Fruit fly (Drosophila melanogaster) whole organism, embryonic: ENCODE data around the gene Hmr.

Experiments used
- Adf1 ChIP-seq: fragments of 200-800 bp; sonication (Bioruptor generic); IDR thresholded peaks from 2 replicates; pipeline ENCODE4 v1.3.6; 2022; ENCODE audit warnings: missing biosample characterization, missing genetic modification characterization
- B-H2 ChIP-seq: fragments of 200-800 bp; sonication (Bioruptor generic); optimal IDR thresholded peaks from 2 replicates; lab custom pipeline; 2018; ENCODE audit warnings: missing biosample characterization, mild to moderate bottlenecking, missing genetic modification characterization
- Bgb ChIP-seq: fragments of 200-800 bp; sonication (Bioruptor generic); IDR thresholded peaks from 2 replicates; pipeline ENCODE4 v1.3.6; 2022; ENCODE audit warnings: missing biosample characterization, missing genetic modification characterization; ENCODE audit not compliant: partially characterized antibody
- CG14014 ChIP-seq: fragments of 200-800 bp; sonication (Bioruptor generic); IDR thresholded peaks from 2 replicates; pipeline ENCODE4 v1.3.6; 2022; ENCODE audit warnings: missing biosample characterization, missing genetic modification characterization
- CG14667 ChIP-seq: fragments of 200-800 bp; sonication (Bioruptor generic); IDR thresholded peaks from 2 replicates; pipeline ENCODE4 v1.3.6; 2022; ENCODE audit warnings: missing biosample characterization, missing genetic modification characterization
- CG16813 ChIP-seq: fragments of 200-800 bp; sonication (Bioruptor generic); IDR thresholded peaks from 3 replicates; pipeline ENCODE4 v1.3.6; 2022; ENCODE audit warnings: missing biosample characterization, missing genetic modification characterization; ENCODE audit not compliant: partially characterized antibody
- CG17385 ChIP-seq: fragments of 200-800 bp; sonication (Bioruptor generic); optimal IDR thresholded peaks from 3 replicates; lab custom pipeline; 2018; ENCODE audit warnings: missing biosample characterization, mild to moderate bottlenecking, missing genetic modification characterization
- CG17829 ChIP-seq: fragments of 200-800 bp; optimal IDR thresholded peaks from 2 replicates; lab custom pipeline; 2019; ENCODE audit warnings: missing biosample characterization, mild to moderate bottlenecking, missing genetic modification characterization, moderate library complexity
- CG18599 ChIP-seq: fragments of 200-800 bp; sonication (Bioruptor generic); optimal IDR thresholded peaks from 3 replicates; lab custom pipeline; 2017; ENCODE audit warnings: missing biosample characterization, missing genetic modification characterization, mild to moderate bottlenecking, moderate library complexity, missing genetic modification reagents
- CG30431 ChIP-seq: fragments of 200-800 bp; sonication (Bioruptor generic); optimal IDR thresholded peaks from 2 replicates; lab custom pipeline; 2017; ENCODE audit warnings: missing biosample characterization, missing genetic modification characterization
- CG31441 ChIP-seq: fragments of 200-800 bp; sonication (Bioruptor generic); IDR thresholded peaks from 2 replicates; pipeline ENCODE4 v1.3.6; 2022; ENCODE audit warnings: missing biosample characterization, missing genetic modification characterization
- CG32772 ChIP-seq: fragments of 200-800 bp; sonication (Bioruptor generic); IDR thresholded peaks from 2 replicates; pipeline ENCODE4 v1.3.6; 2022; ENCODE audit warnings: missing biosample characterization, missing genetic modification characterization
- CG3726 ChIP-seq: fragments of 200-800 bp; sonication (Bioruptor generic); IDR thresholded peaks from 3 replicates; pipeline ENCODE4, ENCODE4 v1.3.6; 2022; ENCODE audit warnings: missing biosample characterization, missing genetic modification characterization
- CG4328 ChIP-seq: fragments of 200-800 bp; sonication (Bioruptor generic); optimal IDR thresholded peaks from 3 replicates; lab custom pipeline; 2017; ENCODE audit warnings: missing biosample characterization, missing genetic modification reagents, missing genetic modification characterization
- CG4424 ChIP-seq: fragments of 200-800 bp; sonication (Bioruptor generic); optimal IDR thresholded peaks from 3 replicates; lab custom pipeline; 2016; ENCODE audit warnings: missing biosample characterization, missing genetic modification characterization
- CG6175 ChIP-seq: fragments of 200-800 bp; sonication (Bioruptor generic); IDR thresholded peaks from 3 replicates; pipeline ENCODE4 v1.3.6; 2022; ENCODE audit warnings: missing biosample characterization, missing genetic modification characterization
- CG7271 ChIP-seq: fragments of 200-800 bp; sonication (Bioruptor generic); optimal IDR thresholded peaks from 2 replicates; lab custom pipeline; 2018; ENCODE audit warnings: missing biosample characterization, mild to moderate bottlenecking, missing genetic modification characterization, moderate library complexity
- CG7987 ChIP-seq: fragments of 200-800 bp; sonication (Bioruptor generic); optimal IDR thresholded peaks from 2 replicates; lab custom pipeline; 2018; ENCODE audit warnings: missing biosample characterization, mild to moderate bottlenecking, missing genetic modification characterization, moderate library complexity
- CG9437 ChIP-seq: fragments of 200-800 bp; sonication (Bioruptor generic); optimal IDR thresholded peaks from 2 replicates; lab custom pipeline; 2018; ENCODE audit warnings: missing biosample characterization, mild to moderate bottlenecking, missing genetic modification characterization
- CoRest ChIP-seq: fragments of 200-800 bp; sonication (Bioruptor generic); optimal IDR thresholded peaks from 3 replicates; lab custom pipeline; 2018; ENCODE audit warnings: missing biosample characterization, mild to moderate bottlenecking, missing genetic modification characterization, moderate library complexity
- Dp ChIP-seq: fragments of 200-800 bp; sonication (Bioruptor generic); optimal IDR thresholded peaks from 2 replicates; lab custom pipeline; 2018; ENCODE audit warnings: missing biosample characterization, mild to moderate bottlenecking, missing genetic modification characterization, moderate library complexity
- Ets65A ChIP-seq: fragments of 200-800 bp; sonication (Bioruptor generic); peaks from one replicate; lab custom pipeline; 2016; ENCODE audit warnings: missing biosample characterization, missing genetic modification characterization
- Fer3 ChIP-seq: fragments of 200-800 bp; sonication (Bioruptor generic); optimal IDR thresholded peaks from 2 replicates; lab custom pipeline; 2018; ENCODE audit warnings: missing biosample characterization, mild to moderate bottlenecking, missing genetic modification characterization, moderate library complexity
- Hr51 ChIP-seq, 2 experiments: fragments of 200-800 bp; sonication (Bioruptor generic); optimal IDR thresholded peaks; 2 replicates in 1 of 2; 3 replicates in 1 of 2; lab custom pipeline; 2016 to 2018; ENCODE audit warnings: missing biosample characterization in 2 of 2, missing genetic modification characterization in 2 of 2, mild to moderate bottlenecking in 1 of 2, moderate library complexity in 1 of 2
- Hr78 ChIP-seq, 2 experiments: fragments of 200-800 bp in 1 of 2; fragments of >200 bp in 1 of 2; sonication (Bioruptor generic) in 1 of 2; optimal IDR thresholded peaks; 2 replicates each; lab custom pipeline; 2017 to 2019; ENCODE audit warnings: missing biosample characterization in 2 of 2, missing genetic modification characterization in 2 of 2, mild to moderate bottlenecking in 1 of 2, moderate library complexity in 1 of 2
- MESR4 ChIP-seq: fragments of 200-800 bp; sonication (Bioruptor generic); optimal IDR thresholded peaks from 2 replicates; lab custom pipeline; 2018; ENCODE audit warnings: missing biosample characterization, mild to moderate bottlenecking, missing genetic modification characterization, moderate library complexity
- NFAT ChIP-seq: fragments of 200-800 bp; sonication (Bioruptor generic); IDR thresholded peaks from 2 replicates; pipeline ENCODE4 v1.3.6; 2022; ENCODE audit warnings: missing biosample characterization, missing genetic modification characterization
- Neu2 ChIP-seq: fragments of 200-800 bp; sonication (Bioruptor generic); optimal IDR thresholded peaks from 3 replicates; lab custom pipeline; 2016; ENCODE audit warnings: missing biosample characterization, missing genetic modification characterization, borderline replicate concordance
- Oli ChIP-seq: fragments of 200-800 bp; sonication (Bioruptor generic); optimal IDR thresholded peaks from 2 replicates; lab custom pipeline; 2018; ENCODE audit warnings: missing biosample characterization, mild to moderate bottlenecking, missing genetic modification characterization, moderate library complexity
- Sin3A ChIP-seq: fragments of >200 bp; optimal IDR thresholded peaks from 2 replicates; lab custom pipeline; 2018
- Six4 ChIP-seq: fragments of 200-800 bp; sonication (Bioruptor generic); optimal IDR thresholded peaks from 2 replicates; lab custom pipeline; 2016; ENCODE audit warnings: missing biosample characterization, missing genetic modification characterization
- aop ChIP-seq: fragments of 200-800 bp; sonication (Bioruptor generic); IDR thresholded peaks from 2 replicates; pipeline ENCODE4 v1.3.6; 2022; ENCODE audit warnings: missing biosample characterization, missing genetic modification characterization
- cad ChIP-seq: fragments of >200 bp; optimal IDR thresholded peaks from 2 replicates; lab custom pipeline; 2017; ENCODE audit warnings: missing biosample characterization, missing genetic modification characterization
- crp ChIP-seq, 2 experiments: fragments of 200-800 bp; sonication (Bioruptor generic); optimal IDR thresholded peaks; 2 replicates in 1 of 2; 3 replicates in 1 of 2; lab custom pipeline; 2017; ENCODE audit warnings: missing biosample characterization in 2 of 2, missing genetic modification characterization in 2 of 2, mild to moderate bottlenecking in 1 of 2, moderate library complexity in 1 of 2
- fd64A ChIP-seq: fragments of 200-800 bp; sonication (Bioruptor generic); optimal IDR thresholded peaks from 3 replicates; lab custom pipeline; 2018; ENCODE audit warnings: missing biosample characterization, mild to moderate bottlenecking, missing genetic modification characterization
- gem ChIP-seq: fragments of 200-800 bp; sonication (Bioruptor generic); optimal IDR thresholded peaks from 2 replicates; lab custom pipeline; 2019; ENCODE audit warnings: missing biosample characterization, mild to moderate bottlenecking, missing genetic modification characterization, moderate library complexity
- gsb ChIP-seq: fragments of 200-800 bp; sonication (Bioruptor generic); IDR thresholded peaks from 2 replicates; pipeline ENCODE4 v1.3.6; 2022; ENCODE audit warnings: missing biosample characterization, missing genetic modification characterization
- h ChIP-seq: fragments of >200 bp; optimal IDR thresholded peaks from 2 replicates; lab custom pipeline; 2017
- hkb ChIP-seq, 2 experiments: fragments of 200-800 bp in 1 of 2; fragments of >200 bp in 1 of 2; sonication (Bioruptor generic) in 1 of 2; IDR thresholded peaks in 1 of 2; optimal IDR thresholded peaks in 1 of 2; 2 replicates each; pipeline versions ENCODE4 v1.3.6 to Lab custom; 2017 to 2022; ENCODE audit warnings: missing biosample characterization in 1 of 2, missing genetic modification characterization in 1 of 2
- hth ChIP-seq: fragments of >200 bp; optimal IDR thresholded peaks from 2 replicates; lab custom pipeline; 2017; ENCODE audit warnings: inconsistent platforms
- lmd ChIP-seq: fragments of 200-800 bp; sonication (Bioruptor generic); IDR thresholded peaks from 2 replicates; pipeline ENCODE4 v1.3.6; 2022; ENCODE audit warnings: missing biosample characterization, missing genetic modification characterization
- lola ChIP-seq, 3 experiments: fragments of >200 bp in 2 of 3; fragments of 200-800 bp in 1 of 3; sonication (Bioruptor generic) in 1 of 3; optimal IDR thresholded peaks; 2 replicates each; lab custom pipeline; 2017 to 2019; ENCODE audit warnings: missing biosample characterization in 3 of 3, missing genetic modification characterization in 3 of 3, mild to moderate bottlenecking in 1 of 3, moderate library complexity in 1 of 3
- nerfin-1 ChIP-seq: fragments of 200-800 bp; sonication (Bioruptor generic); optimal IDR thresholded peaks from 3 replicates; lab custom pipeline; 2019; ENCODE audit warnings: missing biosample characterization, mild to moderate bottlenecking, missing genetic modification characterization, moderate library complexity
- nmo ChIP-seq: fragments of 200-800 bp; sonication (Bioruptor generic); optimal IDR thresholded peaks from 2 replicates; lab custom pipeline; 2018; ENCODE audit warnings: missing biosample characterization, mild to moderate bottlenecking, missing genetic modification characterization, moderate library complexity
- prd ChIP-seq, 3 experiments: fragments of >200 bp in 2 of 3; fragments of 200-800 bp in 1 of 3; sonication (Bioruptor generic) in 1 of 3; optimal IDR thresholded peaks in 2 of 3; IDR thresholded peaks in 1 of 3; 2 replicates in 2 of 3; 3 replicates in 1 of 3; pipeline versions ENCODE4 v1.3.6 to Lab custom; 2017 to 2022; ENCODE audit warnings: missing biosample characterization in 1 of 3, missing genetic modification characterization in 1 of 3
- repo ChIP-seq: fragments of 200-800 bp; sonication (Bioruptor generic); optimal IDR thresholded peaks from 2 replicates; lab custom pipeline; 2016; ENCODE audit warnings: missing biosample characterization, missing genetic modification characterization
- slp2 ChIP-seq: fragments of 200-800 bp; sonication (Bioruptor generic); optimal IDR thresholded peaks from 2 replicates; lab custom pipeline; 2016; ENCODE audit warnings: missing biosample characterization, missing genetic modification characterization
- sna ChIP-seq: fragments of 200-800 bp; sonication (Bioruptor generic); IDR thresholded peaks from 2 replicates; pipeline ENCODE4 v1.3.6; 2022; ENCODE audit warnings: missing biosample characterization, missing genetic modification characterization; ENCODE audit not compliant: partially characterized antibody
- usp ChIP-seq: fragments of >200 bp; optimal IDR thresholded peaks from 2 replicates; lab custom pipeline; 2017; ENCODE audit warnings: missing biosample characterization, missing genetic modification characterization
- wdn ChIP-seq: fragments of 200-800 bp; sonication (Bioruptor generic); IDR thresholded peaks from 2 replicates; pipeline ENCODE4 v1.3.6; 2022; ENCODE audit warnings: missing biosample characterization, missing genetic modification characterization

Gene Hmr

DNA sequence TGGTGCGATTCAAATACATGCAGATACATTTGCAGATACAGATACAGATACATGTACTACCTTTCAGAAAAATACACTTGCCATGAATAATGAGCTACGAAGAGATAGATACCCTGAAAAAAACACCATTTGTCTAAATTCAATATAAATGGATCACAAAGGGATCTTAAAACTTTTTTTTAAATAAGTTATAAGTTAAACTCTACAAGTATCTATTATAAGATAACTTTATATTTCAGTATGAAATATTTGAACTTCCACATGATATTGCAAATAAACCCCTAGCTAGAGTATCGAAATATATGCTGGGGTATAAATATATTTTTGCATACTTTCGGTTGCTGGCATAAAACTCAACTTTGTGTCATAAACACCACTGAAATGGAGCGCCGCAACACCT lies 34.2 kb downstream of the Hmr start (continued):
- no peak for TF ChIP-seq gsb
- TF ChIP-seq lola (GFP tag; optimal IDR thresholded peaks at IDR 0.05; lab: Kevin White, UChicago) = no peak
- TF ChIP-seq fd64A (GFP tag; lab: Kevin White, UChicago) = no peak
- TF ChIP-seq Dp = no peak
- TF ChIP-seq wdn = no peak
- no peak for TF ChIP-seq crp (GFP tag; optimal IDR thresholded peaks at IDR 0.05; lab: Kevin White, UChicago)
- TF ChIP-seq Sin3A = no peak
- no peak for TF ChIP-seq slp2 (GFP tag; lab: Kevin White, UChicago)
- peak; percentile 70 for TF ChIP-seq nmo (GFP tag; lab: Kevin White, UChicago)
- peak; percentile 84 for TF ChIP-seq gem (tag; lab: Kevin White, UChicago)
- TF ChIP-seq CG14667 (GFP tag; lab: Robert Waterston, UW) = no peak
- TF ChIP-seq CG4328 (GFP tag; lab: Kevin White, UChicago) = no peak
- TF ChIP-seq Adf1 = no peak
- peak; percentile 53 for TF ChIP-seq lmd (GFP tag; lab: Robert Waterston, UW)
- no peak for TF ChIP-seq hth (lab: Kevin White, UChicago)
- TF ChIP-seq B-H2 (GFP tag; lab: Kevin White, UChicago) = no peak
- peak; percentile 13 for TF ChIP-seq Six4 (GFP tag; lab: Kevin White, UChicago)
- TF ChIP-seq CG3726 (GFP tag; lab: Robert Waterston, UW) = no peak
- TF ChIP-seq CG17385 = peak; percentile 27
- no peak for TF ChIP-seq Neu2 (GFP tag; lab: Kevin White, UChicago)
- TF ChIP-seq NFAT (GFP tag; lab: Robert Waterston, UW) = no peak
- TF ChIP-seq Fer3 (tag; lab: Kevin White, UChicago) = peak; percentile 59
- peak; percentile 35; the same call in 1 of the 2 replicates for TF ChIP-seq CG32772 (GFP tag; lab: Robert Waterston, UW)
- no peak for TF ChIP-seq Ets65A (GFP tag; lab: Kevin White, UChicago)
- no peak for TF ChIP-seq prd (optimal IDR thresholded peaks at IDR 0.05; lab: Kevin White, UChicago)
- peak; percentile 57; the same call in 2 of the 3 replicates for TF ChIP-seq prd (GFP tag; IDR thresholded peaks at IDR 0.05; lab: Robert Waterston, UW)
- TF ChIP-seq Bgb = no peak
- TF ChIP-seq CG16813 (GFP tag; lab: Robert Waterston, UW) = no peak
- no peak for TF ChIP-seq h (lab: Kevin White, UChicago)
- no peak for TF ChIP-seq cad (GFP tag; lab: Kevin White, UChicago)
- TF ChIP-seq CG6175 (GFP tag; lab: Robert Waterston, UW) = no peak
- no peak for TF ChIP-seq hkb (optimal IDR thresholded peaks at IDR 0.05; lab: Kevin White, UChicago)
- TF ChIP-seq hkb (GFP tag; IDR thresholded peaks at IDR 0.05; lab: Robert Waterston, UW) = peak; percentile 42; the same call in 1 of the 2 replicates
- no peak for TF ChIP-seq repo (GFP tag; lab: Kevin White, UChicago)
- TF ChIP-seq CG31441 (GFP tag; lab: Robert Waterston, UW) = peak; percentile 69
- no peak for TF ChIP-seq usp (GFP tag; lab: Kevin White, UChicago)
- TF ChIP-seq CG14014 (GFP tag; lab: Robert Waterston, UW) = peak; percentile 48
- peak; percentile 22 for TF ChIP-seq CG17829 (tag; lab: Kevin White, UChicago)
- no peak for TF ChIP-seq CG7987 (GFP tag; lab: Kevin White, UChicago)
- TF ChIP-seq CG30431 (GFP tag; lab: Kevin White, UChicago) = no peak
- TF ChIP-seq Oli (tag; lab: Kevin White, UChicago) = peak; percentile 73
- TF ChIP-seq CG9437 (GFP tag; lab: Kevin White, UChicago) = peak; percentile 37
- TF ChIP-seq CoRest (tag; lab: Kevin White, UChicago) = peak; percentile 69
- TF ChIP-seq CG7271 (tag; lab: Kevin White, UChicago) = no peak
- TF ChIP-seq Hr78 (GFP tag; optimal IDR thresholded peaks at IDR 0.05; lab: Kevin White, UChicago) = no peak
- no peak for TF ChIP-seq aop (GFP tag; lab: Robert Waterston, UW)
- no peak for TF ChIP-seq MESR4 (GFP tag; lab: Kevin White, UChicago)
- TF ChIP-seq Hr51 (GFP tag; optimal IDR thresholded peaks at IDR 0.05; lab: Kevin White, UChicago) = peak in 1 of 2 experiments; percentile 76
- no peak for TF ChIP-seq nerfin-1 (tag; lab: Kevin White, UChicago)
- TF ChIP-seq sna = no peak
- peak; percentile 19 for TF ChIP-seq CG4424
- peak; percentile 65 for TF ChIP-seq CG18599 (GFP tag; lab: Kevin White, UChicago)
